Fruit fly (Drosophila melanogaster): ENCODE data around the gene IP3K1.
A peak's percentile ranks its signal among the peaks of the same experiment; 100 is the strongest.

- TF ChIP-seq Drgx (GFP tag; IDR thresholded peaks at IDR 0.05): 0 out of 2 replicates have a peak, but pooled peaks have one; percentile 12
- no peak for TF ChIP-seq H15 (GFP tag; IDR thresholded peaks at IDR 0.05)
- no peak for TF ChIP-seq pho (GFP tag; optimal IDR thresholded peaks at IDR 0.05)
- TF ChIP-seq CG10654 (GFP tag; optimal IDR thresholded peaks at IDR 0.05): no peak
- no peak for TF ChIP-seq sr (GFP tag; IDR thresholded peaks at IDR 0.05)
- TF ChIP-seq Mes4 (GFP tag; optimal IDR thresholded peaks at IDR 0.05): no peak
- TF ChIP-seq psq (GFP tag; optimal IDR thresholded peaks at IDR 0.05): no peak
- no peak for TF ChIP-seq CG2116 (GFP tag; optimal IDR thresholded peaks at IDR 0.05)
- TF ChIP-seq CG8089 (GFP tag; optimal IDR thresholded peaks at IDR 0.05): no peak
- TF ChIP-seq GATAe (GFP tag; conservative IDR thresholded peaks at IDR 0.05): no peak
- TF ChIP-seq CG13424 (tag; optimal IDR thresholded peaks at IDR 0.05): peak; percentile 35
- TF ChIP-seq lola (GFP tag; optimal IDR thresholded peaks at IDR 0.05): no peak
- TF ChIP-seq Sin3A (optimal IDR thresholded peaks at IDR 0.05): no peak
Observed at dm6 chr2L:9779147-9779546, 3.0 kb upstream of the IP3K1 start.
